Fruit fly (Drosophila melanogaster): Measurements from ENCODE around the gene elav.

Gene elav

dm6 chrX:499589-500041 is 23.4 kb downstream of the elav start (continued):
- no peak for TF ChIP-seq jigr1 (GFP tag; IDR thresholded peaks at IDR 0.05)
- TF ChIP-seq da (GFP tag; optimal IDR thresholded peaks at IDR 0.05) = peak; percentile 54
- peak; percentile 73 for TF ChIP-seq CG10274 (GFP tag; optimal IDR thresholded peaks at IDR 0.05)
- peak; percentile 28 for TF ChIP-seq Bdp1 (GFP tag; optimal IDR thresholded peaks at IDR 0.05)
- peak; percentile 86 for TF ChIP-seq CG8924 (tag; optimal IDR thresholded peaks at IDR 0.05)
- TF ChIP-seq Dref (GFP tag; IDR thresholded peaks at IDR 0.05) = no peak
- TF ChIP-seq zfh1 (GFP tag; IDR thresholded peaks at IDR 0.05) = peak; percentile 53; the same call in 2 of the 3 replicates
- TF ChIP-seq ap (GFP tag; IDR thresholded peaks at IDR 0.05) = no peak
- no peak for TF ChIP-seq prd (optimal IDR thresholded peaks at IDR 0.05)
- TF ChIP-seq prd (GFP tag; IDR thresholded peaks at IDR 0.05) = peak; percentile 72
- peak; percentile 81 for TF ChIP-seq CG13624 (GFP tag; optimal IDR thresholded peaks at IDR 0.05)
- TF ChIP-seq salm (tag; optimal IDR thresholded peaks at IDR 0.05) = peak; percentile 80
- no peak for TF ChIP-seq CG10565 (GFP tag; optimal IDR thresholded peaks at IDR 0.05)
- TF ChIP-seq CG34224 (GFP tag; IDR thresholded peaks at IDR 0.05; ENCODE audit: partially characterized antibody) = no peak
- TF ChIP-seq sr (GFP tag; IDR thresholded peaks at IDR 0.05) = no peak
- TF ChIP-seq fd3F (GFP tag; optimal IDR thresholded peaks at IDR 0.05) = peak; percentile 78
- no peak for TF ChIP-seq usp (GFP tag; optimal IDR thresholded peaks at IDR 0.05)
- TF ChIP-seq Hr3 (GFP tag; optimal IDR thresholded peaks at IDR 0.05) = peak; percentile 53
- peak; percentile 17 for TF ChIP-seq CG5245 (GFP tag; optimal IDR thresholded peaks at IDR 0.05)
- peak; percentile 51 for TF ChIP-seq Abd-B (GFP tag; optimal IDR thresholded peaks at IDR 0.05)
- TF ChIP-seq run (tag; optimal IDR thresholded peaks at IDR 0.05) = peak; percentile 75
- TF ChIP-seq nmo (GFP tag; optimal IDR thresholded peaks at IDR 0.05) = peak; percentile 79
- peak; percentile 83 for TF ChIP-seq CG17385 (GFP tag; optimal IDR thresholded peaks at IDR 0.05)
- peak; percentile 65 for TF ChIP-seq dm (GFP tag; optimal IDR thresholded peaks at IDR 0.05)
- TF ChIP-seq unpg (GFP tag; optimal IDR thresholded peaks at IDR 0.05) = peak; percentile 80
- 0 out of 3 replicates have a peak, but pooled peaks have one; percentile 8 for TF ChIP-seq Opbp (GFP tag; IDR thresholded peaks at IDR 0.05; ENCODE audit: partially characterized antibody)
- TF ChIP-seq Dbx (GFP tag; IDR thresholded peaks at IDR 0.05) = peak; percentile 80
- TF ChIP-seq CG9876 (GFP tag; optimal IDR thresholded peaks at IDR 0.05) = peak; percentile 60
- TF ChIP-seq lab (GFP tag; optimal IDR thresholded peaks at IDR 0.05) = peak; percentile 93
- TF ChIP-seq GATAe (GFP tag; conservative IDR thresholded peaks at IDR 0.05) = peak; percentile 13; the same call in 1 of the 2 replicates
- peak; percentile 79 for TF ChIP-seq lmd (GFP tag; IDR thresholded peaks at IDR 0.05)
- TF ChIP-seq gsb (GFP tag; IDR thresholded peaks at IDR 0.05) = peak; percentile 75
- TF ChIP-seq Dip2 (GFP tag; IDR thresholded peaks at IDR 0.05) = peak; percentile 39; the same call in 1 of the 2 replicates
- peak; percentile 44 for TF ChIP-seq cato (GFP tag; optimal IDR thresholded peaks at IDR 0.05; ENCODE audit: borderline replicate concordance)
- peak; percentile 77 for TF ChIP-seq Bteb2 (GFP tag; optimal IDR thresholded peaks at IDR 0.05)
- TF ChIP-seq CG1792 (GFP tag; optimal IDR thresholded peaks at IDR 0.05) = peak; percentile 76
- peak; percentile 18 for TF ChIP-seq emc (GFP tag; optimal IDR thresholded peaks at IDR 0.05)
- peak in 1 of 3 experiments; percentile 54 for TF ChIP-seq lola (GFP tag; optimal IDR thresholded peaks at IDR 0.05)
- peak; percentile 72 for TF ChIP-seq CG4424 (GFP tag; optimal IDR thresholded peaks at IDR 0.05)
- TF ChIP-seq BtbVII (GFP tag; optimal IDR thresholded peaks at IDR 0.05) = peak; percentile 90
- peak; percentile 69 for TF ChIP-seq exex (tag; optimal IDR thresholded peaks at IDR 0.05)
- TF ChIP-seq CG18262 (tag; optimal IDR thresholded peaks at IDR 0.05) = peak; percentile 75
- peak; percentile 87 for TF ChIP-seq CG6765 (GFP tag; optimal IDR thresholded peaks at IDR 0.05)
- TF ChIP-seq CG3726 (GFP tag; IDR thresholded peaks at IDR 0.05) = no peak
- TF ChIP-seq sqz (GFP tag; optimal IDR thresholded peaks at IDR 0.05) = peak; percentile 64
- TF ChIP-seq Gsc (GFP tag; IDR thresholded peaks at IDR 0.05) = no peak
- peak; percentile 60 for TF ChIP-seq Ada2b (GFP tag; IDR thresholded peaks at IDR 0.05)
- peak; percentile 66 for TF ChIP-seq CG1602 (GFP tag; optimal IDR thresholded peaks at IDR 0.05)
- peak; percentile 86 for TF ChIP-seq CG15269 (tag; optimal IDR thresholded peaks at IDR 0.05)
- peak; percentile 65 for TF ChIP-seq CG12155 (GFP tag; optimal IDR thresholded peaks at IDR 0.05)
- TF ChIP-seq tll (GFP tag; optimal IDR thresholded peaks at IDR 0.05) = no peak

All from whole organism, embryonic.